Fruit fly (Drosophila melanogaster): ENCODE measurements around the gene RpL30.

Gene RpL30

DNA sequence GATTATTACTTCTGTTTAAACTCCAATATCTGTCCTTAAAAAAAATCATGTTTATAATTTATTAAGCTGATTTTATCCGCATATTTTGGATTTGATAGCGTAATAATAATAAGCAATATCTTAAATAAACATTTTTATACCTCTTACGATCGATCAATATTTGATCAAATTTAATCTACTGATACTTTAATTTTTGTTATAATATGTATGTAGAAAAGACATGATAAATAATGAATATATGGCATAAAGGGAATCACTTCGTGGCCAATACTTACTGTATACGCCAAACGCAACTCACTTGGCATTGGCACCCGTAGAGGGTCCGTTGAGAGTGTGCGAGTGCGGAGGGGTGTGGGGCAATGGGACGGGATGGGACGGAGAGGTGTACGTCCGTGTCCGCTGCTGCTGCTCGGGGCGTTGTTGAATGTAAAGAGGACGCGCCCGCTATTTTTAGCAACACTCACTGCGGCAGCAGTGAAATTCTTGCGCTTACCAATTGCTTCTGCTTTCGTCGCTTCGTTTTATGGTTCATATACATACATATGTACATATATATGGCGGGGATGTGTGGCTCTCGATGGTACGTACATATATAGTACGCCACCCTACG is 27.1 kb upstream of the RpL30 start (continued):
- TF ChIP-seq CG11560 (tag; IDR thresholded peaks at IDR 0.05) (no peak), CG18262 (tag; optimal IDR thresholded peaks at IDR 0.05) (peak; percentile 18), CG12155 (GFP tag; optimal IDR thresholded peaks at IDR 0.05) (no peak), CG8478 (optimal IDR thresholded peaks at IDR 0.05) (no peak), CG30403 (GFP tag; optimal IDR thresholded peaks at IDR 0.05) (peak; percentile 41)

DNA sequence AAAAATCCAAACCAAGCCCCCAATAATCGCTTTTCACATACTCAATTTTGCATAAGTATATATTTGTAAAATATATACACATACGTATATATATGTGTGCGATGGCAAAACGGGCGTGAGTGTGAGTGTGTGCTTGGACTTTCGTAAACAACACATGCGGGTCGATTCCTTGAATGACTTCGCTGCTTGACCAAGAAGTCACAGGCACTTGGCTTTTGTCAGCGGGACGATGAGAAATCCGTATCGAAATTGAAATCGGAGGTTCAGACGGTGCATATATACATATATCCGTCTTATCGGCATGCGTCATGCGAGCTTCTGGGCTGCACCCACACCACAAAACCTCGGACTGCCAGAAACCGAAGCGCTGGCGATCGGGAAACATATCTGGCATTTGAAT is 25.9 kb upstream of the RpL30 start:
- TF ChIP-seq Deaf1 (tag; optimal IDR thresholded peaks at IDR 0.05) = peak; percentile 42
- TF ChIP-seq CG17186 (GFP tag; optimal IDR thresholded peaks at IDR 0.05) = no peak
- peak; percentile 72 for TF ChIP-seq cg (GFP tag; optimal IDR thresholded peaks at IDR 0.05)
- peak; percentile 66 for TF ChIP-seq gcm (GFP tag; optimal IDR thresholded peaks at IDR 0.05)
- no peak for TF ChIP-seq CG18764 (GFP tag; optimal IDR thresholded peaks at IDR 0.05)

DNA sequence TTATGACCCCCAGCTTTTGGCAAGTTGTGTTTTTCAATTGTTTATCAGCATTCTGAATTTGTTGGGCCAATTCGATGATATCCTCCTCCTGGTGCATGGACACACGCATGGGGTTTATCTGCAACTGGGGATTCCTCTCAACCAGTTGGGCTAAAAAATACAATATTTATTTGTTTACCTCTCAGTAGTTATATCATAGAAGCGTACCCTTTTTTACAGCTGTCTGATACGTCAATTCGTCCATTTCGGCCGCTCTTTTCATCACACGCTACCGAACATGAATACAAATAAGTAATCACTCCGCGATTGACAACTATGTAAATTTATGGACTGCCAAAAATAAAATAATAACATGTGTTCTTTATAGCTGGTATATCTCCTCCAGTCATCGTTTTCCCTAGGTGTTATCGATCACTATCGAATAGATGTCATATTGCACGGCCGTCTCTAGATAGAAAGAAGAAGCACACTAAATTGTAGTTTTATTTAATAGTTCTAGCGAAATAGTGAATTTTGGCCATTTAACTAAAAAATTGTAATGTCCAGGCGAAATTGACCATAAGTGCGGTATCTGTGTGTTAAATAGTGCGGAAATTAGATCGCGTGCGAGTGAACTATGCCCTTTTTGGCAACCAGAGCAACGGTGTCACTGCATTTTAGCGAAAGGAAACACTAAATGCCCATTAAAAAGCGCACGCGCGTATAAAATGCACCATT is 25.3 kb upstream of the RpL30 start, which contains the start of the genes mib2 and CG31800:
mib2 (plus strand) TSS at position 232 of the 717 bp plus-strand sequence.
CG31800 (minus strand) TSS at position 364 of the 717 bp plus-strand sequence.
- TF ChIP-seq aop (GFP tag; IDR thresholded peaks at IDR 0.05) (no peak), CG6854 (GFP tag; optimal IDR thresholded peaks at IDR 0.05) (no peak), NFAT (GFP tag; IDR thresholded peaks at IDR 0.05) (no peak), sd (tag; optimal IDR thresholded peaks at IDR 0.05) (no peak), eve (GFP tag; optimal IDR thresholded peaks at IDR 0.05) (no peak), pzg (GFP tag; optimal IDR thresholded peaks at IDR 0.05) (peak; percentile 63), Dfd (GFP tag; optimal IDR thresholded peaks at IDR 0.05) (no peak), rib (GFP tag; IDR thresholded peaks at IDR 0.05) (no peak), croc (GFP tag; conservative IDR thresholded peaks at IDR 0.05) (no peak), CG13424 (tag; optimal IDR thresholded peaks at IDR 0.05) (peak; percentile 2), Kr (GFP tag; optimal IDR thresholded peaks at IDR 0.05) (no peak), CG11085 (GFP tag; IDR thresholded peaks at IDR 0.05) (no peak), CG30431 (GFP tag; optimal IDR thresholded peaks at IDR 0.05) (no peak), luna (GFP tag; optimal IDR thresholded peaks at IDR 0.05) (no peak), CG32767 (GFP tag; IDR thresholded peaks at IDR 0.05) (no peak), CG12744 (GFP tag; optimal IDR thresholded peaks at IDR 0.05) (no peak), lab (GFP tag; optimal IDR thresholded peaks at IDR 0.05) (no peak), cad (GFP tag; optimal IDR thresholded peaks at IDR 0.05) (no peak), sisA (GFP tag; IDR thresholded peaks at IDR 0.05) (no peak), Myb (GFP tag; optimal IDR thresholded peaks at IDR 0.05) (no peak), slou (GFP tag; optimal IDR thresholded peaks at IDR 0.05) (no peak), chif (GFP tag; optimal IDR thresholded peaks at IDR 0.05) (no peak), gsb-n (tag; optimal IDR thresholded peaks at IDR 0.05) (no peak), ase (GFP tag; IDR thresholded peaks at IDR 0.05) (no peak), org-1 (GFP tag; optimal IDR thresholded peaks at IDR 0.05) (no peak), fu2 (GFP tag; optimal IDR thresholded peaks at IDR 0.05) (no peak), CG11560 (tag; IDR thresholded peaks at IDR 0.05) (no peak), CG3407 (GFP tag; optimal IDR thresholded peaks at IDR 0.05) (no peak), pho (GFP tag; optimal IDR thresholded peaks at IDR 0.05) (no peak), salm (tag; optimal IDR thresholded peaks at IDR 0.05) (no peak), h (optimal IDR thresholded peaks at IDR 0.05) (no peak), CG12769 (tag; optimal IDR thresholded peaks at IDR 0.05) (no peak), CG15011 (GFP tag; optimal IDR thresholded peaks at IDR 0.05) (no peak), sens (GFP tag) (peak; percentile 55), emc (GFP tag; optimal IDR thresholded peaks at IDR 0.05) (no peak), Xbp1 (GFP tag; optimal IDR thresholded peaks at IDR 0.05) (peak; percentile 26), CG33213 (GFP tag; optimal IDR thresholded peaks at IDR 0.05) (no peak), dimm (GFP tag; IDR thresholded peaks at IDR 0.05) (no peak), CG2202 (tag; optimal IDR thresholded peaks at IDR 0.05) (no peak)

All from whole organism, embryonic.